Fruit fly (Drosophila melanogaster): Measurements from ENCODE around the gene Or71a.

Or71a gene

DNA sequence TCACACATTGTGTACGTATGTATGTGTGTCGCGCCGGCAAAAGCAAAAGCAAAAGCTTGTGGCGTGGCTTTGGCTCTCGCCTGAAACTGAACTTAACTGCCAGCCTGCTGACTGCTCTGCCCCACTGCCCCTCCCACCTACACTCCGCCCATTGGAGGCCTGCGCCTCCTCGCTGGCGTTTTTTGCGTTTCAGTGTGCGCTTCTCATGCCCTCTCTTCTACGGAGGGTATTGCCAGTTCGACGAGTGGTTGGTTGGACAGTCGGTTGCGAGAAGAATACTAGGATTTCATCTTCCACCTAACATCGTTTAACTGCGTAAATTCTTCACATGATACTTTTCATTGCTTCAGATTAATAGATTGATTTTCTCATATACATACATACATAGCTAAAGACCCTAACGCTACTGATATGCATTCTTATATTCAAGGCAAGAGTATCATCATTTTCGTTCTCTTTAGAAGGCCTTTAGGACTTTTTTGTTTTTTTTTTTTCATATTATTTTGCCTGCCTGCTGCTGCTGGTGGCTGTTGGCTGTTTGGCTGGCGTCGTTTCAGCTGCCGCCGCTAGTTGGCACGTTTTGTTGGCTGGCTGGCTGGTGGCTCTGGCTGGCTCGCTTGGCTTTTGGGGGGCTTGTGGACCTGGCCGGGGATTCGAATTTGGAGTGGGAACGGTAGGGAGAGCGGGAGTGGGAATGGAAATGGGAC is 26.8 kb upstream of the Or71a start (continued):
- no peak for TF ChIP-seq BEAF-32 (GFP tag; optimal IDR thresholded peaks at IDR 0.05)
- peak; percentile 68 for TF ChIP-seq fu2 (GFP tag; optimal IDR thresholded peaks at IDR 0.05)
- peak; percentile 60 for TF ChIP-seq PHDP (tag; optimal IDR thresholded peaks at IDR 0.05)
- TF ChIP-seq CG1529 (GFP tag; optimal IDR thresholded peaks at IDR 0.05): peak; percentile 47
- peak; percentile 6 for TF ChIP-seq tx (GFP tag; optimal IDR thresholded peaks at IDR 0.05)
- peak; percentile 65 for TF ChIP-seq CG16863 (GFP tag; optimal IDR thresholded peaks at IDR 0.05)
- TF ChIP-seq ewg (GFP tag; optimal IDR thresholded peaks at IDR 0.05): peak; percentile 35
- no peak for TF ChIP-seq CG10321 (GFP tag; IDR thresholded peaks at IDR 0.05)
- TF ChIP-seq chn (GFP tag; optimal IDR thresholded peaks at IDR 0.05): peak; percentile 44
- TF ChIP-seq CG11398 (GFP tag; optimal IDR thresholded peaks at IDR 0.05): peak; percentile 53
- TF ChIP-seq dm (GFP tag; optimal IDR thresholded peaks at IDR 0.05): no peak
- TF ChIP-seq CG7963 (GFP tag; IDR thresholded peaks at IDR 0.05; ENCODE audit: partially characterized antibody): no peak
- TF ChIP-seq kay (GFP tag; optimal IDR thresholded peaks at IDR 0.05): no peak
- no peak for TF ChIP-seq pfk (GFP tag; optimal IDR thresholded peaks at IDR 0.05)
- TF ChIP-seq CG2202 (tag; optimal IDR thresholded peaks at IDR 0.05): no peak
- TF ChIP-seq bbx (GFP tag; IDR thresholded peaks at IDR 0.05; ENCODE audit: partially characterized antibody): no peak
- peak; percentile 47 for TF ChIP-seq unpg (GFP tag; optimal IDR thresholded peaks at IDR 0.05)
- no peak for TF ChIP-seq pita (GFP tag; optimal IDR thresholded peaks at IDR 0.05)
- TF ChIP-seq grau (tag; optimal IDR thresholded peaks at IDR 0.05): peak; percentile 66
- TF ChIP-seq CkIIα-i1 (GFP tag; IDR thresholded peaks at IDR 0.05): no peak
- TF ChIP-seq knrl (GFP tag; IDR thresholded peaks at IDR 0.05; ENCODE audit: partially characterized antibody): no peak
- TF ChIP-seq CG10543 (GFP tag; optimal IDR thresholded peaks at IDR 0.05): peak; percentile 39
- peak; percentile 58 for TF ChIP-seq CG32532 (GFP tag; IDR thresholded peaks at IDR 0.05)
- no peak for TF ChIP-seq Neu2 (GFP tag; optimal IDR thresholded peaks at IDR 0.05; ENCODE audit: borderline replicate concordance)
- peak; percentile 28; the same call in 1 of the 2 replicates for TF ChIP-seq ap (GFP tag; IDR thresholded peaks at IDR 0.05)
- peak; percentile 55 for TF ChIP-seq CG31441 (GFP tag; IDR thresholded peaks at IDR 0.05)
- peak; percentile 36 for TF ChIP-seq Chrac-16 (GFP tag; optimal IDR thresholded peaks at IDR 0.05)
- no peak for TF ChIP-seq Six4 (GFP tag; optimal IDR thresholded peaks at IDR 0.05)
- TF ChIP-seq E2f1 (GFP tag; IDR thresholded peaks at IDR 0.05): 0 out of 2 replicates have a peak, but pooled peaks have one; percentile 16
- peak; percentile 7 for TF ChIP-seq slou (GFP tag; optimal IDR thresholded peaks at IDR 0.05)
- TF ChIP-seq Poxn (GFP tag; IDR thresholded peaks at IDR 0.05): no peak
- no peak for TF ChIP-seq ato (GFP tag; IDR thresholded peaks at IDR 0.05; ENCODE audit: partially characterized antibody)
- peak; percentile 51 for TF ChIP-seq HHEX (GFP tag; optimal IDR thresholded peaks at IDR 0.05)
- TF ChIP-seq CG10979 (tag; optimal IDR thresholded peaks at IDR 0.05): peak; percentile 27
- TF ChIP-seq CG11695 (GFP tag; IDR thresholded peaks at IDR 0.05): peak; percentile 70; the same call in 2 of the 3 replicates
- TF ChIP-seq ind (GFP tag; optimal IDR thresholded peaks at IDR 0.05): peak; percentile 39
- no peak for TF ChIP-seq CG12299 (tag; optimal IDR thresholded peaks at IDR 0.05)
- no peak for TF ChIP-seq CG12744 (GFP tag; optimal IDR thresholded peaks at IDR 0.05)
- TF ChIP-seq Dip2 (GFP tag; IDR thresholded peaks at IDR 0.05): no peak
- peak; percentile 31 for TF ChIP-seq Hr3 (GFP tag; optimal IDR thresholded peaks at IDR 0.05)
- TF ChIP-seq Lpt (GFP tag; optimal IDR thresholded peaks at IDR 0.05): no peak
- TF ChIP-seq Pdp1 (GFP tag; optimal IDR thresholded peaks at IDR 0.05): peak; percentile 37 to 67
- TF ChIP-seq Sry-β (GFP tag; optimal IDR thresholded peaks at IDR 0.05): no peak
- peak; percentile 32 for TF ChIP-seq CG12071 (GFP tag; optimal IDR thresholded peaks at IDR 0.05)
- no peak for TF ChIP-seq so (GFP tag; IDR thresholded peaks at IDR 0.05)
- peak; percentile 37 for TF ChIP-seq CG8924 (tag; optimal IDR thresholded peaks at IDR 0.05)
- TF ChIP-seq stwl (tag; optimal IDR thresholded peaks at IDR 0.05): no peak
- TF ChIP-seq ftz-f1 (GFP tag; optimal IDR thresholded peaks at IDR 0.05): no peak
- 0 out of 3 replicates have a peak, but pooled peaks have one; percentile 14 for TF ChIP-seq Dbx (GFP tag; IDR thresholded peaks at IDR 0.05)
